Fruit fly (Drosophila melanogaster): ENCODE measurements around the gene CG32333.

DNA sequence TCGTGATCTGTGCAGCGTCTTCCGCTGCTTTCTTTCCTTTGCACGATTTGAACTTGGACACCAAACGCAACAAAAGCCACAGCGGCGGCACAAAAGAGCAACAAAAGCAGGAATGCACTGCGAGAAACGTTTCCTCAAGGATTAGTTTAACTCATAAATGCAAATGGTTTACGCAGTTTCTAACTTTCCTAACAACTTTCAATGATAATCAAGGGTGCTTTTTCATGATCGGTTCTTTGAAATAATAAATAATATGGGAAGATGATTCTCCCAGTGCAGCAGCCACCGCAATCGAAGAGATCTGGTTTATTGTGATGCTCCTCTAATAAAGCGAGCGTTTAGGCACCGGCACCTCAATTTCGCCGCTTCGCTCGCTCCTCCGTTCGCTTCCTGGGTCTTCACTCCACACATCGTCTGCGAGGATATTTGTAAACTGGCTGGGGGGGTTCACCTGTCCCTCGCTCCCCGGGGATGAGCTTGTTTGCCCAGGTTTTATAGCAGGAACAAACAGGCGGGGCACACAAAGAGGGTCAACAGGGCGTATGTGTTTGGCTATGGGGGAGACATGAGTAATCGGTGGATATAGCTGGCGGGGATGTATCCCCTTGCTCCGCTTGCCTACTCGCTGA lies 43.5 kb downstream of the CG32333 start:
- TF ChIP-seq cyc (GFP tag; optimal IDR thresholded peaks at IDR 0.05) (peak; percentile 98), salr (GFP tag; optimal IDR thresholded peaks at IDR 0.05) (peak; percentile 78 to 95), OdsH (GFP tag; optimal IDR thresholded peaks at IDR 0.05) (peak; percentile 96), CG6854 (GFP tag; optimal IDR thresholded peaks at IDR 0.05) (peak; percentile 98), CG4318 (GFP tag; optimal IDR thresholded peaks at IDR 0.05) (peak; percentile 94), esn (GFP tag; optimal IDR thresholded peaks at IDR 0.05) (peak; percentile 99), CG34406 (GFP tag; optimal IDR thresholded peaks at IDR 0.05) (peak; percentile 94), Gug (GFP tag; IDR thresholded peaks at IDR 0.05) (peak; percentile 91), CG10669 (GFP tag; optimal IDR thresholded peaks at IDR 0.05) (peak; percentile 83), Blimp-1 (GFP tag; optimal IDR thresholded peaks at IDR 0.05) (peak; percentile 89), acj6 (GFP tag; optimal IDR thresholded peaks at IDR 0.05) (peak; percentile 97), Hr39 (GFP tag; optimal IDR thresholded peaks at IDR 0.05) (peak; percentile 98), Eip75B (GFP tag; optimal IDR thresholded peaks at IDR 0.05) (peak; percentile 96)
